Worm (Caenorhabditis elegans) whole organism, early embryonic: ENCODE data around the gene F58G6.7.

Experiments used
- B0310.2 ChIP-seq: sonication (generic microtip); optimal IDR thresholded peaks from 2 replicates; lab custom pipeline; 2016; ENCODE audit warnings: mild to moderate bottlenecking, missing genetic modification characterization, missing compliant biosample characterization
- aly-1 ChIP-seq: sonication (generic microtip); optimal IDR thresholded peaks from 2 replicates; lab custom pipeline; 2016; ENCODE audit warnings: missing genetic modification characterization, missing compliant biosample characterization
- ama-1 ChIP-seq: fragments of 150-350 bp; optimal IDR thresholded peaks from 2 replicates; lab custom pipeline; 2014
- ets-7 ChIP-seq: sonication (generic microtip); optimal IDR thresholded peaks from 2 replicates; lab custom pipeline; 2016; ENCODE audit warnings: missing genotype, missing genetic modification characterization, missing compliant biosample characterization
- hmbx-1 ChIP-seq: sonication (generic microtip); optimal IDR thresholded peaks from 2 replicates; lab custom pipeline; 2016; ENCODE audit warnings: mild to moderate bottlenecking, missing genetic modification characterization, missing compliant biosample characterization
- hnd-1 ChIP-seq: sonication (generic microtip); optimal IDR thresholded peaks from 2 replicates; lab custom pipeline; 2016; ENCODE audit warnings: missing genetic modification characterization, missing compliant biosample characterization
- pes-1 ChIP-seq: fragments of 200-800 bp; sonication (Bioruptor generic); IDR thresholded peaks from 2 replicates; pipeline ENCODE4 v1.3.6; 2022; ENCODE audit warnings: missing genetic modification reagents, missing genetic modification characterization, missing compliant biosample characterization
- scrt-1 ChIP-seq: fragments of 200-800 bp; sonication (Bioruptor generic); IDR thresholded peaks from 2 replicates; pipeline ENCODE4 v1.3.6; 2022; ENCODE audit warnings: missing genetic modification characterization, missing compliant biosample characterization
- tbx-11 ChIP-seq: fragments of 200-800 bp; sonication (Bioruptor generic); IDR thresholded peaks from 2 replicates; pipeline ENCODE4 v1.3.6; 2022; ENCODE audit warnings: missing genetic modification characterization, missing compliant biosample characterization
- tbx-37 ChIP-seq: fragments of 200-800 bp; sonication (Bioruptor generic); conservative IDR thresholded peaks from 2 replicates; pipeline ENCODE4 v1.3.6; 2022; ENCODE audit warnings: missing genetic modification reagents, missing genetic modification characterization, missing compliant biosample characterization
- tra-4 ChIP-seq: sonication (generic microtip); optimal IDR thresholded peaks from 2 replicates; lab custom pipeline; 2017; ENCODE audit warnings: missing genetic modification characterization, missing compliant biosample characterization

DNA sequence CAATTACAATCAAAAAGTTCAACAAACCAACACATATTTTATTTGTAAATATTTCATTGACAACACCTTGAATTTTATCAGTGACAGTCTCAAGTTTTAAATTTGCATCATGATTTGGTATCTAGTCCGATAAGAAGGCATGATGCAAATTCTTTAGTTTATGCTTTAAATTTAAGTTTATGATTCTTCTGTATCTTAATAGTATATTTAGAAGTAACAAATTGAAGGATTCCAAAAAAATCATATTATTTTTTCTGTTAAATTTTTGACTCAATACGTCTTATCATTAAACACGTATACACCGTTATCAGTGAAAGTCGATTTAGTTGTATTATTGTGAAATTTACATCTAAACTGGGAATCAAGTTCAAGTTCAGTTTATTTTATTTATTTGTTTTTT lies 2.9 kb upstream of the F58G6.7 start, which contains the start of gene chca-1:
- TF ChIP-seq B0310.2 (no peak), ama-1 (lab: Kevin White, UChicago) (no peak), tbx-37 (GFP tag; lab: Robert Waterston, UW) (no peak), tbx-11 (GFP tag; lab: Robert Waterston, UW) (no peak), hmbx-1 (no peak), hnd-1 (no peak), pes-1 (GFP tag; lab: Robert Waterston, UW) (no peak), aly-1 (tag; lab: Kevin White, UChicago) (no peak), ets-7 (tag; lab: Kevin White, UChicago) (no peak), scrt-1 (no peak), tra-4 (tag; lab: Kevin White, UChicago) (no peak)
